Fruit fly (Drosophila melanogaster) whole organism, wandering third instar larva: ENCODE results near the gene Traf-like.

Experiments used
- Abd-B ChIP-seq: fragments of >200 bp; optimal IDR thresholded peaks from 2 replicates; lab custom pipeline; 2017; ENCODE audit warnings: missing biosample characterization, missing genetic modification characterization
- CG32264 ChIP-seq: fragments of 200-800 bp; sonication (Bioruptor generic); optimal IDR thresholded peaks from 2 replicates; lab custom pipeline; 2016; ENCODE audit warnings: missing biosample characterization, missing genetic modification characterization
- CG9705 ChIP-seq: fragments of 200-800 bp; sonication (Bioruptor generic); optimal IDR thresholded peaks from 2 replicates; lab custom pipeline; 2018; ENCODE audit warnings: missing biosample characterization, mild to moderate bottlenecking, missing genetic modification characterization
- CrebA ChIP-seq: fragments of 200-800 bp; sonication (Bioruptor generic); optimal IDR thresholded peaks from 2 replicates; lab custom pipeline; 2016; ENCODE audit warnings: missing biosample characterization, mild to moderate bottlenecking, missing genetic modification characterization, borderline replicate concordance
- Dfd ChIP-seq: fragments of >200 bp; optimal IDR thresholded peaks from 2 replicates; lab custom pipeline; 2017; ENCODE audit warnings: missing biosample characterization, missing genetic modification characterization
- Dif ChIP-seq: fragments of 200-275, 200-300 bp; sonication (Bioruptor generic); optimal IDR thresholded peaks from 2 replicates; lab custom pipeline; 2018; ENCODE audit warnings: missing biosample characterization, missing genetic modification characterization; ENCODE audit not compliant: partially characterized antibody
- GATAd ChIP-seq: sonication (Bioruptor generic); optimal IDR thresholded peaks from 2 replicates; lab custom pipeline; 2016; ENCODE audit warnings: missing biosample characterization, missing genetic modification characterization
- HLH106 ChIP-seq: fragments of 200-800 bp; optimal IDR thresholded peaks from 3 replicates; lab custom pipeline; 2019; ENCODE audit warnings: missing biosample characterization, mild to moderate bottlenecking, missing genetic modification characterization, moderate library complexity
- Hnf4 ChIP-seq: fragments of 200-800 bp; sonication (Bioruptor generic); optimal IDR thresholded peaks from 2 replicates; lab custom pipeline; 2016; ENCODE audit warnings: missing biosample characterization, mild to moderate bottlenecking, missing genetic modification characterization
- Hr78 ChIP-seq: fragments of >200 bp; optimal IDR thresholded peaks from 2 replicates; lab custom pipeline; 2017; ENCODE audit warnings: missing biosample characterization, missing genetic modification characterization
- Hr83 ChIP-seq: fragments of 200-300 bp; sonication (Bioruptor generic); optimal IDR thresholded peaks from 2 replicates; lab custom pipeline; 2016; ENCODE audit warnings: missing biosample characterization, mild to moderate bottlenecking, missing genetic modification characterization, moderate library complexity; ENCODE audit not compliant: poor library complexity, severe bottlenecking
- Jra ChIP-seq: sonication (Bioruptor generic); optimal IDR thresholded peaks from 2 replicates; lab custom pipeline; 2016; ENCODE audit warnings: missing biosample characterization, missing genetic modification characterization
- Mio ChIP-seq: sonication (Bioruptor generic); optimal IDR thresholded peaks from 2 replicates; lab custom pipeline; 2016; ENCODE audit warnings: missing biosample characterization, missing genetic modification characterization
- Myc ChIP-seq: fragments of >200 bp; optimal IDR thresholded peaks from 2 replicates; lab custom pipeline; 2017
- N ChIP-seq: fragments of >200 bp; optimal IDR thresholded peaks from 2 replicates; lab custom pipeline; 2018; ENCODE audit warnings: missing biosample characterization, missing external identifiers, missing genetic modification characterization
- OdsH ChIP-seq: fragments of 200-800 bp; sonication (Bioruptor generic); optimal IDR thresholded peaks from 2 replicates; lab custom pipeline; 2016; ENCODE audit warnings: missing biosample characterization, mild to moderate bottlenecking, missing genetic modification characterization
- Rel ChIP-seq, 2 experiments: fragments of 200-800 bp; sonication (Bioruptor generic) in 1 of 2; optimal IDR thresholded peaks; 2 replicates in 1 of 2; 3 replicates in 1 of 2; lab custom pipeline; 2016 to 2019; ENCODE audit warnings: mild to moderate bottlenecking in 2 of 2, missing biosample characterization in 2 of 2, missing genetic modification characterization in 2 of 2, moderate library complexity in 1 of 2
- Sp1 ChIP-seq: fragments of 200-800 bp; sonication (Bioruptor generic); optimal IDR thresholded peaks from 3 replicates; lab custom pipeline; 2019; ENCODE audit warnings: missing biosample characterization, mild to moderate bottlenecking, missing genetic modification characterization, moderate library complexity
- Vsx2 ChIP-seq: fragments of 200-300, 225-300 bp; sonication (Bioruptor generic); optimal IDR thresholded peaks from 2 replicates; lab custom pipeline; 2018; ENCODE audit warnings: missing biosample characterization, missing genetic modification characterization; ENCODE audit not compliant: partially characterized antibody
- br ChIP-seq: fragments of 200-800 bp; sonication (Bioruptor generic); optimal IDR thresholded peaks from 2 replicates; lab custom pipeline; 2016; ENCODE audit warnings: missing biosample characterization, missing genetic modification characterization
- brk ChIP-seq: fragments of 200-800 bp; sonication (Bioruptor generic); optimal IDR thresholded peaks from 2 replicates; lab custom pipeline; 2016; ENCODE audit warnings: missing biosample characterization, mild to moderate bottlenecking, missing genetic modification characterization
- dl ChIP-seq, 2 experiments: fragments of 175-275, 200-275 bp in 1 of 2; fragments of 200-275 bp in 1 of 2; sonication (Bioruptor generic); optimal IDR thresholded peaks; lab custom pipeline; 2018; ENCODE audit warnings: mild to moderate bottlenecking in 2 of 2, missing biosample characterization in 2 of 2, missing genetic modification characterization in 2 of 2, moderate library complexity in 2 of 2; ENCODE audit not compliant: partially characterized antibody in 2 of 2, insufficient read depth in 1 of 2
- dmrt93B ChIP-seq: fragments of 200-800 bp; sonication (Bioruptor generic); optimal IDR thresholded peaks from 2 replicates; lab custom pipeline; 2018; ENCODE audit warnings: missing biosample characterization, mild to moderate bottlenecking, missing genetic modification characterization
- dsf ChIP-seq: sonication (Bioruptor generic); optimal IDR thresholded peaks from 2 replicates; lab custom pipeline; 2016; ENCODE audit warnings: missing biosample characterization, missing genetic modification characterization, borderline replicate concordance
- ey ChIP-seq: fragments of 200-800 bp; sonication (Bioruptor generic); optimal IDR thresholded peaks from 2 replicates; lab custom pipeline; 2016; ENCODE audit warnings: missing biosample characterization, missing genetic modification characterization
- foxo ChIP-seq, 2 experiments: fragments of 200-800 bp; sonication (Bioruptor generic); optimal IDR thresholded peaks; 2 replicates in 1 of 2; 3 replicates in 1 of 2; lab custom pipeline; 2016 to 2017; ENCODE audit warnings: missing biosample characterization in 2 of 2, missing genetic modification characterization in 2 of 2
- fru ChIP-seq: fragments of 200-800 bp; sonication (Bioruptor generic); optimal IDR thresholded peaks from 3 replicates; lab custom pipeline; 2016; ENCODE audit warnings: missing biosample characterization, mild to moderate bottlenecking, missing genetic modification characterization
- h ChIP-seq: fragments of 200-800 bp; sonication (Bioruptor generic); optimal IDR thresholded peaks from 3 replicates; lab custom pipeline; 2016; ENCODE audit warnings: missing biosample characterization, mild to moderate bottlenecking, missing genetic modification characterization
- jim ChIP-seq: fragments of 175-275, 200-325 bp; sonication (Bioruptor generic); optimal IDR thresholded peaks from 2 replicates; lab custom pipeline; 2016; ENCODE audit warnings: missing biosample characterization, mild to moderate bottlenecking, missing genetic modification characterization
- lola ChIP-seq: fragments of >200 bp; optimal IDR thresholded peaks from 2 replicates; lab custom pipeline; 2017; ENCODE audit warnings: missing biosample characterization, missing genetic modification characterization
- pan ChIP-seq: fragments of >200 bp; optimal IDR thresholded peaks from 2 replicates; lab custom pipeline; 2017
- psq ChIP-seq: fragments of 200-800 bp; sonication (Bioruptor generic); optimal IDR thresholded peaks from 3 replicates; lab custom pipeline; 2017; ENCODE audit warnings: missing biosample characterization, mild to moderate bottlenecking, missing genetic modification characterization, moderate library complexity
- rgr ChIP-seq: fragments of 200-800 bp; sonication (Bioruptor generic); optimal IDR thresholded peaks from 3 replicates; lab custom pipeline; 2016; ENCODE audit warnings: missing biosample characterization, mild to moderate bottlenecking, missing genetic modification characterization
- sage ChIP-seq: fragments of 200-800 bp; sonication (Bioruptor generic); optimal IDR thresholded peaks from 2 replicates; lab custom pipeline; 2016; ENCODE audit warnings: missing biosample characterization, mild to moderate bottlenecking, missing genetic modification characterization
- sv ChIP-seq: fragments of 200-800 bp; sonication (Bioruptor generic); optimal IDR thresholded peaks from 3 replicates; lab custom pipeline; 2016; ENCODE audit warnings: missing biosample characterization, missing genetic modification characterization
- tai ChIP-seq: sonication (Bioruptor generic); optimal IDR thresholded peaks from 2 replicates; lab custom pipeline; 2016; ENCODE audit warnings: missing biosample characterization, missing genetic modification characterization
- usp ChIP-seq: fragments of >200 bp; optimal IDR thresholded peaks from 2 replicates; lab custom pipeline; 2017; ENCODE audit warnings: missing biosample characterization, missing genetic modification characterization
- woc ChIP-seq: sonication (Bioruptor generic); optimal IDR thresholded peaks from 2 replicates; lab custom pipeline; 2016; ENCODE audit warnings: missing biosample characterization, mild to moderate bottlenecking, missing genetic modification characterization

Gene Traf-like

dm6 chrX:16441245-16441644 lies 26.4 kb downstream of the Traf-like start, which contains the start of the genes Cdc50 and rngo:
Cdc50 (minus strand) TSS chrX:16441296.
rngo (plus strand) TSS chrX:16441433.
- no peak for TF ChIP-seq Hnf4 (GFP tag; lab: Kevin White, UChicago)
- TF ChIP-seq CG32264, result no peak
- TF ChIP-seq dl (GFP tag; optimal IDR thresholded peaks at IDR 0.05; lab: Kevin White, UChicago; ENCODE audit: insufficient read depth in 1 of 2, partially characterized antibody in 2 of 2), result no peak
- no peak for TF ChIP-seq woc
- no peak for TF ChIP-seq CrebA (GFP tag; lab: Kevin White, UChicago)
- peak; percentile 23 for TF ChIP-seq rgr (GFP tag; lab: Kevin White, UChicago)
- no peak for TF ChIP-seq Myc (lab: Kevin White, UChicago)
- no peak for TF ChIP-seq Rel (GFP tag; optimal IDR thresholded peaks at IDR 0.05; lab: Kevin White, UChicago)
- TF ChIP-seq Rel (tag; optimal IDR thresholded peaks at IDR 0.05; lab: Kevin White, UChicago), result peak; percentile 80
- peak; percentile 64 for TF ChIP-seq Jra (GFP tag; lab: Kevin White, UChicago)
- no peak for TF ChIP-seq CG9705 (GFP tag; lab: Kevin White, UChicago)
- TF ChIP-seq sv (GFP tag; lab: Kevin White, UChicago), result no peak
- TF ChIP-seq lola (GFP tag; lab: Kevin White, UChicago), result no peak
- no peak for TF ChIP-seq Hr78
- TF ChIP-seq usp (GFP tag; lab: Kevin White, UChicago), result no peak
- peak; percentile 9 for TF ChIP-seq OdsH (GFP tag; lab: Kevin White, UChicago)
- TF ChIP-seq sage (GFP tag; lab: Kevin White, UChicago), result no peak
- TF ChIP-seq foxo (GFP tag; optimal IDR thresholded peaks at IDR 0.05; lab: Kevin White, UChicago), result peak in 1 of 2 experiments; percentile 15
- TF ChIP-seq HLH106 (tag; lab: Kevin White, UChicago), result peak; percentile 40
- TF ChIP-seq Hr83 (GFP tag; lab: Kevin White, UChicago), result no peak
- TF ChIP-seq N (GFP tag; lab: Kevin White, UChicago), result no peak
- no peak for TF ChIP-seq Vsx2
- no peak for TF ChIP-seq Abd-B
- TF ChIP-seq brk (GFP tag; lab: Kevin White, UChicago), result no peak
- TF ChIP-seq h (GFP tag; lab: Kevin White, UChicago), result peak; percentile 79
- no peak for TF ChIP-seq Dfd (GFP tag; lab: Kevin White, UChicago)
- TF ChIP-seq Dif (GFP tag; lab: Kevin White, UChicago), result no peak
- TF ChIP-seq ey, result no peak
- TF ChIP-seq fru (GFP tag; lab: Kevin White, UChicago), result no peak
- peak; percentile 55 for TF ChIP-seq Sp1 (GFP tag; lab: Kevin White, UChicago)
- no peak for TF ChIP-seq tai
- TF ChIP-seq dsf (GFP tag; lab: Kevin White, UChicago), result no peak
- TF ChIP-seq br (GFP tag; lab: Kevin White, UChicago), result peak; percentile 46
- no peak for TF ChIP-seq jim (GFP tag; lab: Kevin White, UChicago)
- TF ChIP-seq Mio, result no peak
- TF ChIP-seq dmrt93B (GFP tag; lab: Kevin White, UChicago), result no peak
- TF ChIP-seq psq (GFP tag; lab: Kevin White, UChicago), result peak; percentile 40
- no peak for TF ChIP-seq pan (lab: Kevin White, UChicago)
- TF ChIP-seq GATAd (GFP tag; lab: Kevin White, UChicago), result no peak

- TF ChIP-seq Hr83 (GFP tag; lab: Kevin White, UChicago) (no peak), Hnf4 (GFP tag; lab: Kevin White, UChicago) (no peak), sage (GFP tag; lab: Kevin White, UChicago) (no peak), tai (no peak), sv (GFP tag; lab: Kevin White, UChicago) (no peak), brk (GFP tag; lab: Kevin White, UChicago) (no peak), Rel (GFP tag; optimal IDR thresholded peaks at IDR 0.05; lab: Kevin White, UChicago) (no peak), Rel (tag; optimal IDR thresholded peaks at IDR 0.05; lab: Kevin White, UChicago) (peak; percentile 98), dmrt93B (GFP tag; lab: Kevin White, UChicago) (no peak), ey (no peak)
These were observed 27.5 kb downstream of the Traf-like start for dm6 chrX:16442361-16442760.
